Worm (Caenorhabditis elegans): ENCODE data around the gene rpc-11.

ce11 chrIV:1452480-1452879 lies 42.6 kb upstream of the rpc-11 start:
- TF ChIP-seq ceh-82 (tag; optimal IDR thresholded peaks at IDR 0.05) (no peak), snpc-4 (tag; optimal IDR thresholded peaks at IDR 0.05) (no peak), ztf-11 (tag; optimal IDR thresholded peaks at IDR 0.05) (no peak), pqm-1 (tag; optimal IDR thresholded peaks at IDR 0.05) (no peak), unc-39 (tag; optimal IDR thresholded peaks at IDR 0.05) (no peak), nhr-237 (tag; optimal IDR thresholded peaks at IDR 0.05) (no peak), lim-7 (GFP tag; IDR thresholded peaks at IDR 0.05) (no peak), fkh-10 (GFP tag; optimal IDR thresholded peaks at IDR 0.05) (no peak), F10B5.3 (tag; optimal IDR thresholded peaks at IDR 0.05) (no peak), T20F7.1 (GFP tag; optimal IDR thresholded peaks at IDR 0.05) (no peak), mdl-1 (tag; optimal IDR thresholded peaks at IDR 0.05) (no peak), nhr-76 (tag; optimal IDR thresholded peaks at IDR 0.05) (no peak), lin-39 (tag; optimal IDR thresholded peaks at IDR 0.05) (no peak)
